Fruit fly (Drosophila melanogaster) whole organism: ENCODE results near the gene Pmvk.

Source experiments
- CG8478 ChIP-seq: fragments of >200 bp; optimal IDR thresholded peaks from 2 replicates; lab custom pipeline; 2018; ENCODE audit warnings: inconsistent platforms
- Dll ChIP-seq: fragments of >200 bp; optimal IDR thresholded peaks from 2 replicates; lab custom pipeline; 2017
- EcR ChIP-seq, 2 experiments: fragments of >200 bp; optimal IDR thresholded peaks; 2 replicates each; lab custom pipeline; 2017; ENCODE audit warnings: missing biosample characterization in 2 of 2, missing genetic modification characterization in 2 of 2, missing genetic modification reagents in 2 of 2
- pan ChIP-seq: fragments of >200 bp; optimal IDR thresholded peaks from 2 replicates; lab custom pipeline; 2017
- psq ChIP-seq: fragments of >200 bp; optimal IDR thresholded peaks from 2 replicates; lab custom pipeline; 2017
- usp ChIP-seq: fragments of >200 bp; optimal IDR thresholded peaks from 2 replicates; lab custom pipeline; 2017; ENCODE audit warnings: missing biosample characterization, missing genetic modification characterization, mixed read lengths

Pmvk gene

DNA sequence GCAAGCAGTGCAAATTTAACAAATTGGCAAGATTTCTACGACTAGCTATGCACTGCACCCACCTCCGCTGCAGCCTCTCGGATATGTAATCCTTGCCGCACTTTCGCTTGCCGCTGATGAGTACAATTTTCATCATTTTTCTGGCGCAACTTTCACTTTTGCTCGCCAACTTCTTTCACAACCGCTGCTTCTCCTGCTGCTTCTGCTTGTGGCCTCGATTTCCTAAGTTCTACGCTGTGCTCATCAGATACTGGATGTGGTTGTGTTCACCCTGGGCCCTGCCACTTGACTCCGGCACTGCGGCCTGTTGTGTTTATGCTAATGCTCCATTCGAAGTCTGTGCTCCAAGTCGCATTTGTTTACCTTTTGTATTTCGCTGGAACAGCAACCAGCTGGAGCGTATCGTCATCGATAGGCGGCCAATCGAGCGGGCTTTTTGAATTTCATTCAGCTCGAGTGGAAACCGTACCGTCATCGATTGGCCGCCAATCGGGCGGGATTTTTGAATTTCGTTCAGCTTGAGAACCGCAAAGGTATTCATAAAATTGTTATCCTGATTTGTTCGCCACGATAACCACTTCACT, at the start of gene Pmvk:
TSS of gene Pmvk (minus strand) at position 357 of the 584 bp plus-strand sequence.
- TF ChIP-seq EcR (GFP tag; optimal IDR thresholded peaks at IDR 0.05; lab: Kevin White, UChicago) = no peak
- no peak for TF ChIP-seq CG8478 (lab: Kevin White, UChicago)

DNA sequence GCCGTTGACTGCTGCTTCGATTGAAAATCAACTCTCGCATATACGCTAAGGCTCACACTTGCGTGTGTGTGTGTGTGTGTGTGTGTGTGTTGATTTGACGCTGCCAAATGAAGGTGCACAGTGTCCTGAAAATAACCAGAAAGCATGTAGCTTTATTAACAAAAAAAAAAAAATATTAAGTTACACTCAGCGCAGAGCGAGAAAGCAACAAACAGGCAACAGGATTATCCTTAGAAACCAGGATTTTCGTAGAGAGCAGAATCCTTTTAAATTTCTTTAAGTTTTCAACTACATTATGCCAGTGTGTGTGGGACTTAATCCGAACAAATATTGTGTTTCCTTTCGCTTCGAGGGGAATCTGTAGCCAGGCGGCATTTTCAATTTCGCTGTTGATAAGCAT, 47.9 kb upstream of the Pmvk start:
- TF ChIP-seq Dll (lab: Kevin White, UChicago) (no peak), CG8478 (lab: Kevin White, UChicago) (no peak), EcR (GFP tag; optimal IDR thresholded peaks at IDR 0.05; lab: Kevin White, UChicago) (no peak), usp (GFP tag; lab: Kevin White, UChicago) (no peak), psq (lab: Kevin White, UChicago) (no peak), pan (lab: Kevin White, UChicago) (no peak)

DNA sequence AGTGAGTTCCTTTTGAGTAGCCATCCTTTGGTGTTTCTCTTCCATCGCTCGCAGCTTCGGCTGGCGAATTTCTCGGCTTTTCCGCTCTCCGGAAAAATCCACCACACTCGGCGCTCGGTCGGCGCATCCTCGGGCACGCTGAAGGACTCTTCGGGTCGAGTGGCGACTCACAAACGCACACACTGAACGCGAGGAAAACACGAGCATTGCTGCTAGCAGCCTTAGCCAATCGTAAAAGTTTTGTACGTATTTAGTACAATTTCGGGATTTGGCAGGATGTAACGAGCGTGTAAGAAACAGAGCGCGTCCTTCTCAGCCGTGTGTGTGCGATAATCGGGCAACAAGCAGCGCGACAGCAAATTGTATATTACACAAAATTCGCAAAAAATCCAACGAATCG, 26.2 kb upstream of the Pmvk start, which contains the start of gene CG46244:
TSS of gene CG46244 (plus strand) at position 252 of the 400 bp plus-strand sequence.
- TF ChIP-seq CG8478 (lab: Kevin White, UChicago) = no peak

DNA sequence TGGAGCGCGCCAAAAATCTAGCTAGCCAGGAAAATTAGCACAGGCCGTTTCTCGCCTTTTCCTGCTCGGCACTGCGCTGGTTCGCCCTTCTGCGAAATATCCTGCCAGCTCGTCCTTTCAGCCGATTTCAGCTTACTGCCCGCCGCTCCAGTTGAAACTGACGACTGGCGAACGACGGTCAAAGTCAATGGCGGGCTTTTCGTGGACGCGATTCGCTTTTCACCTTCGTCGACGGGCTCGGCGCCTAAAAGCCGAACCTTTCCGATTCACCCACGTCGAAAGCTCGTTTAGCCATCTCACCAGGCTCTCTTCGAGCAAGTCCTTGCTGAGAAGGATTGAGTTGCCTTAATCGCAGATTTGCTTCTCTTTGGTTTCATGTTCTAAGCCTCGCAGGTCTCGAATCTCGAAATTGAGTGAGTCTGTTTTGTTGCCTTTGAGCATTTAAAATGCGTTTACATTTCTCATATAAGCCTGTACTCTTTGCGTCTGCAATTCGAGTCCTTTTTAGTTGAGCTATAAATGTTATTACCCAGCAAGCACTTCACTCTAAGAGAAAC, 25.3 kb upstream of the Pmvk start:
- no peak for TF ChIP-seq usp (GFP tag; lab: Kevin White, UChicago)
- TF ChIP-seq pan (lab: Kevin White, UChicago) = no peak
- no peak for TF ChIP-seq Dll (lab: Kevin White, UChicago)
- TF ChIP-seq CG8478 (lab: Kevin White, UChicago) = no peak
- TF ChIP-seq psq (lab: Kevin White, UChicago) = no peak

DNA sequence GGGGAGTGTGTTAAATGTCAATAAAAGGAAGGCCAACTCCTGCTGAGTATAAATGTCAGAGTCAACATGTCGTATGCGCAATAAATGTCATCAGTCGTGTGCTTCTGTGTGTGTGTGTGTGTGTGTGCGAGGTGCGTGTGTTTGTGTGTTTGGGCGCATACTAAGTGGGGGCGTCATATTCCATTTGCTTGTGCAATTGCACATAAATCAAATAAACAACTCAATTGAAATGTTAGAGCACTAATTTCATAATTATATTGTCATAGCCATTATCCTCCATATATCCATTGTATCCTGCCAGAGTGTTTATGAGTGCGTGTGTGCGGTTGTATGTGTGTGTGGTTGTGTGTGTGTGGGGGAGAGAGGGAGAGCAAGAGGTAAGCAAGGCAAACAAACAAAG, 14.0 kb upstream of the Pmvk start:
- no peak for TF ChIP-seq EcR (GFP tag; optimal IDR thresholded peaks at IDR 0.05; lab: Kevin White, UChicago)
- no peak for TF ChIP-seq pan (lab: Kevin White, UChicago)
- TF ChIP-seq Dll (lab: Kevin White, UChicago) = no peak
- TF ChIP-seq psq (lab: Kevin White, UChicago) = no peak
- no peak for TF ChIP-seq CG8478 (lab: Kevin White, UChicago)
- TF ChIP-seq usp (GFP tag; lab: Kevin White, UChicago) = no peak

DNA sequence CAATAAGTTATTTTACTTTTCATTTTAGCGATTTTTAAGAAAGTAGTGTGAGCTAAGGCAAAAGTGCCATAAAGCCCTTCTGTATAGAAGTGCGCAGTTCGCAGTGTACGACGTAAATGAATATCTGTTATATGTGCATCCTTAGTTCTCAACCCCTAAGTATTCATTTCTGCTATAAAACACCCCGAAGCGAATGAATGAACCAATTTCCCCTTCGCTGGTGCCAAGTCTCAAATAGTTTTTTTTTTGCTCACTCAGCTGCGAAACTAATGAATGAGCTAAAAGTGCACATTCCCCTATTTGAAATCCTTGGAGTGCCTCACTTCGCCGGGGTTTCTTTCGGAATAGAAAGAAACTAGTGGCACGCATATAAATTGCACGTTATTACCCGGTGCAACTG, 10.5 kb upstream of the Pmvk start:
- TF ChIP-seq Dll (lab: Kevin White, UChicago) (no peak), pan (lab: Kevin White, UChicago) (no peak)

DNA sequence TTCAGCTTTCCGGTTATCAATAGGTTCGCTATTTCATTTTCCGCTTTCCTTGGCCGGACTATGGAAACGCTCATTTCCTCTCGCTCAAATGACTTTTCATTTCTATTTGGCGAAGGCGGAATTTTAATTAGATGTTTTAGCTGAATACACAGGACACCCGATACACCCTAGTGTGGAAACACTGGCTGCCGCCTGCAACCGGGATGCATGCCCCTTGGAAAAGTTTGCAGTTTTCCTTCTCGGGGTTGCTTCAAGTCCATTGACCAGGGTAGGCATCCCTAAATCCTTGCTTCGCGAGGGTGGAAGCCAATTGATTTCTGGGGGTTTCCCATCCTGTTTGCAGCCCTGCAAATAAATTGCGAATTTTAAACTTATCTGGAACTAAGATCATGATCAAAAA, 8.8 kb upstream of the Pmvk start:
- TF ChIP-seq EcR (GFP tag; optimal IDR thresholded peaks at IDR 0.05; lab: Kevin White, UChicago) (no peak), Dll (lab: Kevin White, UChicago) (no peak), psq (lab: Kevin White, UChicago) (no peak), CG8478 (lab: Kevin White, UChicago) (no peak)

DNA sequence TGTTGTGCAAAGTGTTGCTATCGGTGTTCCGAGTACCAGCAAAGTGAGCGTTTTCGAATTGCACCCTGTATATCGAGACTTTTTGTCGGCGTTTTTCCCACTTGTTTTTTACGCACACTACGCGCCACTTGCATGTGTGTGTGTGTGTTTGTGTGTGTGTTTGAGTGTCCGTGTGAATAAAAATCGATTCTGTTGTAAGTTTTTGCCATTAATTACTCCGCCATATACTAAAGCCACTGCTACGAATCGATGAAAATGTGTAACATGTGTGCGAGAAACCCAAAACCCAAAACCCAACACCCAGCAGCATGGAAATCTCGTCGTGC, 7.1 kb upstream of the Pmvk start:
- TF ChIP-seq psq (lab: Kevin White, UChicago) (no peak), usp (GFP tag; lab: Kevin White, UChicago) (no peak), pan (lab: Kevin White, UChicago) (no peak), Dll (lab: Kevin White, UChicago) (no peak), EcR (GFP tag; optimal IDR thresholded peaks at IDR 0.05; lab: Kevin White, UChicago) (no peak), CG8478 (lab: Kevin White, UChicago) (no peak)

DNA sequence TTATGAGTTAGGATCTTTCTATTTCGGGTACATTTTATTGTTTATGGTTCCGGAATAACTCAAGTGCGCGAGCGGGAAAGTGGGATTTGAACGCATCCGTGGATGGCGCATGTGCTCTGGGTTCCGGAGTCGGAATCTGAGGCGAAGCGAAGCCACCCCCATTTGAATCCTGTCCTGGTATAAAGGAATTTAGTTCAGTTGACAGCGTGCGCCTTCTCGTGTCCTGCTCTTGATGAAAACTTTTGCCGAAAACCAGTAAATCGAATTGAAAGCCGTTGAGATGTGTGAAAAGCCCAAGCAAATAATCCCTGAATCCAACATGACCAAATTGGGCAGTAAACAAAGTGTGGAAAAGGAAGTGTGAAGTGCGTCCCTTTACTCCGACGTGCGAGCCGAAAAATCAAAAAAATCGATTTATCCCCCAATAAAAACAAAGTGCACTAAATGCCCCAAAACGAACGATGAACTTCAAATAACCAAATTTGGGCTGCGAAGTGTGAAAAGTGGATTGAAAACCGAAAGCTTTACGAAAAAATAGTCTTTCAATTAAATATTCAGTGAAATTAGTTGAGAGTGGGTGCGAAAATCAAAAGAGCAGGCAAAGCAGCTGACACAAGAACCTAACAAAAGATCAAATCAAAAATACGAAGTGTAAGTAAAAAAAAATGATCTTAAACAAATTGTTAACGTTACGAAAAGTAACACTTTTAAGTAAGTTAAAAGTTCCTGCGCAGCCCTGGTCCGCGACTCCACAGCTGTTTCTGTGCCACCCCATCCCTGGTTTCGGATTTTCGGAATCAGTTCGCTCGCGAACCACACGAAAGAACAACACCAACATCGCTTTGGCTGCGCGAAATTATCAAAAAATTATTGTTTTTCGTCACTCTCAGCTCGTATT, 6.5 kb upstream of the Pmvk start, which contains the start of gene Lar:
TSS of gene Lar (plus strand) at position 188 of the 898 bp plus-strand sequence.
- TF ChIP-seq CG8478 (lab: Kevin White, UChicago) = no peak
- TF ChIP-seq pan (lab: Kevin White, UChicago) = no peak
- TF ChIP-seq psq (lab: Kevin White, UChicago) = no peak
- TF ChIP-seq Dll (lab: Kevin White, UChicago) = no peak
- TF ChIP-seq EcR (GFP tag; optimal IDR thresholded peaks at IDR 0.05; lab: Kevin White, UChicago) = no peak
- TF ChIP-seq usp (GFP tag; lab: Kevin White, UChicago) = no peak

DNA sequence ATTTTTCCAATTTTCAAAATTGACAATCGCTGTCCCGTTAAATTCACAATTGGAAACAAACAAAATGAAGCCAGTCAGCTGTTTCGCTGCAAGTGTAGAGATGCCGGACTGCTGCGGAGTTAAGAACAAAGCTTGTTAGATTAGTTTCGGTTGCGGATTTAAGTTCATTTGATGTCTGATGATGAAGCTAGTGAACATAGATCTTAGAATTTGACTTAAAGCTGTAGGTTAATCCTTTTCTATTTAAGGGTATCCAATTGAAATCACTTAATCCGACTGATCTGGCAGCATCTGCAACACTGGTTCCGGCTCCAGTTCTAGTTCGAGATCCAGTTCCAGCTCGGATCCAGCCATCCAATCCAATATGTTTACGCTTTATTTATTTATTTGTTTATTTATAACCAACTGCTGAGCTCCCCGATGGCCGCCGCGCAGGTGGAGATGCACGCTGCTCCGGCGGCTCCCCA, 3.8 kb upstream of the Pmvk start, which contains the start of the genes PCNA2 and CG10366:
TSS of gene PCNA2 (minus strand) at position 65 of the 467 bp plus-strand sequence.
TSS of gene CG10366 (plus strand) at position 310 of the 467 bp plus-strand sequence.
- TF ChIP-seq pan (lab: Kevin White, UChicago) = no peak

DNA sequence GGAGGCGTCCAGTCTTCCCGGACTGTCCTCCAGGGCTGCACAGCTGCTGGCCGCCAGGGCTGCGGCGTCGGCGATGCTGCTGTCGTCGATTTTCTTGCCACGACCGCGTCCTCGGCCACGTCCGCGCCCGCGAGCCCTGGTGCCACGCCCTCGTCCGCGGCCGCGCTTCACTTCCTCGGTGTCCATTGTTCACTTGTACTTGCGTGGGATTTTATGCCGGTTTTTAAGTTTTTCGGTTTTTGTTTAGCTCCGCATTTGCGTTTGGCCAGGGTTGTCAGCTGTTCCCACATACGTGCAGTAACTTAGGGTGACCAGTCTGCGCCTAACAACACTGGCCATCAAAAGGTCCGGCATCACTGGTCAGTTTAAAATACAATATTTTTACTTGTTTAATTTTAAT, 2.0 kb upstream of the Pmvk start, which contains the start of gene Hakai:
TSS of gene Hakai (minus strand) at position 290 of the 400 bp plus-strand sequence.
- TF ChIP-seq Dll (lab: Kevin White, UChicago) (no peak), psq (lab: Kevin White, UChicago) (no peak), usp (GFP tag; lab: Kevin White, UChicago) (no peak)

DNA sequence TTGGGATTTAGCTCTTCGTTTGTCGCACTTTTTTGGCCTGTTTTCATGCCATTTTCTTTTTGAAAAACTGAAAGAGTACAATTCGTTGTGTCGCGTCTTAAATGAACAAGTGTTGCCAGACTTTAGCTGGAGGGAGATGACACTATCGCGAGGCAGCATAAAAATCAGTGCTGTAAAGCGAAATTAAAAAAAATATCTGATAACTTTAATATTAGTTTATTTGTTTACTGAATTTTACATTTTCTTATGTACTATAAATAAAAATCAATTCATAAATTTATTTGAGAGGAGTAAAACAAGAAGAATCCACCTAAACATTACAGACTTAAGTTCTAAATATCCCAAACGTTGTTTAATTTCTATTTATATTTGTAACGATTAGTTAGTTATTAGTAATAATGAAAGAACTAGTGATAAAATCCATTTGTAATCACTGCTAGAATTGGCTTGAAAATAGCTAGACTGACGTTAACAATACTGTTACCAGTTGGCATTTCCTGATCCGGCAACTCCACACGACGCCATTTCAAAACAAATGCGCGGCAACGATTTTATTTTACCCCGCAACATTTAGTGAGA, 2.9 kb downstream of the Pmvk start, which contains the start of the genes spi and msb1l:
TSS of gene spi (minus strand) at position 129 of the 579 bp plus-strand sequence.
TSS of gene msb1l (plus strand) at position 515 of the 579 bp plus-strand sequence.
- TF ChIP-seq usp (GFP tag; lab: Kevin White, UChicago) = no peak
- TF ChIP-seq pan (lab: Kevin White, UChicago) = no peak
- TF ChIP-seq CG8478 (lab: Kevin White, UChicago) = no peak
- no peak for TF ChIP-seq psq (lab: Kevin White, UChicago)
- no peak for TF ChIP-seq EcR (GFP tag; optimal IDR thresholded peaks at IDR 0.05; lab: Kevin White, UChicago)
- no peak for TF ChIP-seq Dll (lab: Kevin White, UChicago)
